Fruit fly (Drosophila melanogaster): ENCODE results near the gene CG31323.
A peak's percentile ranks its signal among the peaks of the same experiment; 100 is the strongest.

Gene CG31323

dm6 chr3R:26172040-26172439 lies 1.4 kb downstream of the CG31323 start (continued):
- no peak for TF ChIP-seq slbo (GFP tag; IDR thresholded peaks at IDR 0.05)
- TF ChIP-seq ATbp (GFP tag; optimal IDR thresholded peaks at IDR 0.05): peak; percentile 3
- TF ChIP-seq vnd (GFP tag; IDR thresholded peaks at IDR 0.05; ENCODE audit: partially characterized antibody): no peak
- no peak for TF ChIP-seq ash1 (GFP tag; optimal IDR thresholded peaks at IDR 0.05)
- TF ChIP-seq schlank (tag; optimal IDR thresholded peaks at IDR 0.05): no peak
- no peak for TF ChIP-seq NFAT (GFP tag; IDR thresholded peaks at IDR 0.05)
- TF ChIP-seq CG9817 (tag; optimal IDR thresholded peaks at IDR 0.05): peak; percentile 18
- TF ChIP-seq MESR4 (GFP tag; optimal IDR thresholded peaks at IDR 0.05): no peak
- no peak for TF ChIP-seq tio (GFP tag; optimal IDR thresholded peaks at IDR 0.05)
- TF ChIP-seq CTCF (GFP tag; optimal IDR thresholded peaks at IDR 0.05): no peak
- TF ChIP-seq shn (GFP tag; optimal IDR thresholded peaks at IDR 0.05): no peak
- peak; percentile 60 for TF ChIP-seq BtbVII (GFP tag; optimal IDR thresholded peaks at IDR 0.05)
- peak; percentile 54 for TF ChIP-seq CG15269 (tag; optimal IDR thresholded peaks at IDR 0.05)
- TF ChIP-seq HHEX (GFP tag; optimal IDR thresholded peaks at IDR 0.05): peak; percentile 65
- peak; percentile 38 for TF ChIP-seq nau (GFP tag; optimal IDR thresholded peaks at IDR 0.05)
- TF ChIP-seq CG7839 (tag; optimal IDR thresholded peaks at IDR 0.05): peak; percentile 72
- peak; percentile 31 for TF ChIP-seq Dip3 (GFP tag; optimal IDR thresholded peaks at IDR 0.05)
- TF ChIP-seq sisA (GFP tag; IDR thresholded peaks at IDR 0.05): no peak
- TF ChIP-seq ftz-f1 (GFP tag; optimal IDR thresholded peaks at IDR 0.05): no peak
- TF ChIP-seq HLHmδ (GFP tag; optimal IDR thresholded peaks at IDR 0.05): no peak
- TF ChIP-seq eyg (GFP tag; optimal IDR thresholded peaks at IDR 0.05): no peak
- TF ChIP-seq ci (GFP tag; IDR thresholded peaks at IDR 0.05): no peak
- no peak for TF ChIP-seq ac (GFP tag; optimal IDR thresholded peaks at IDR 0.05)
- TF ChIP-seq sd (tag; optimal IDR thresholded peaks at IDR 0.05): no peak
- TF ChIP-seq sim (GFP tag; IDR thresholded peaks at IDR 0.05): no peak
- TF ChIP-seq exex (tag; optimal IDR thresholded peaks at IDR 0.05): peak; percentile 31
- TF ChIP-seq maf-S (GFP tag; optimal IDR thresholded peaks at IDR 0.05): no peak
- TF ChIP-seq sc (optimal IDR thresholded peaks at IDR 0.05): no peak
- TF ChIP-seq sc (GFP tag; optimal IDR thresholded peaks at IDR 0.05): no peak
- TF ChIP-seq CG2116 (GFP tag; optimal IDR thresholded peaks at IDR 0.05): no peak
- 0 out of 2 replicates have a peak, but pooled peaks have one; percentile 8 for TF ChIP-seq cas (GFP tag; IDR thresholded peaks at IDR 0.05)
- no peak for TF ChIP-seq CG15479 (GFP tag; optimal IDR thresholded peaks at IDR 0.05)
- TF ChIP-seq Hey (tag; optimal IDR thresholded peaks at IDR 0.05): no peak
- no peak for TF ChIP-seq CG9727 (GFP tag; optimal IDR thresholded peaks at IDR 0.05)
- no peak for TF ChIP-seq inv (GFP tag; IDR thresholded peaks at IDR 0.05; ENCODE audit: partially characterized antibody)
- TF ChIP-seq CG17328 (GFP tag; IDR thresholded peaks at IDR 0.05): no peak
- TF ChIP-seq E2f1 (GFP tag; IDR thresholded peaks at IDR 0.05): 0 out of 2 replicates have a peak, but pooled peaks have one; percentile 41
- TF ChIP-seq Trl (optimal IDR thresholded peaks at IDR 0.05): no peak
- peak; percentile 27 for TF ChIP-seq Trl (GFP tag; optimal IDR thresholded peaks at IDR 0.05)
- TF ChIP-seq CG5953 (GFP tag; IDR thresholded peaks at IDR 0.05): no peak
- TF ChIP-seq C15 (GFP tag; IDR thresholded peaks at IDR 0.05): no peak
- no peak for TF ChIP-seq repo (GFP tag; optimal IDR thresholded peaks at IDR 0.05)
- TF ChIP-seq CG1603 (tag; optimal IDR thresholded peaks at IDR 0.05): peak; percentile 10
- TF ChIP-seq wor (GFP tag; IDR thresholded peaks at IDR 0.05): no peak
- TF ChIP-seq CG17802 (tag; optimal IDR thresholded peaks at IDR 0.05): peak; percentile 4
- TF ChIP-seq CG12104 (GFP tag; optimal IDR thresholded peaks at IDR 0.05): peak; percentile 39
- TF ChIP-seq CG32532 (GFP tag; IDR thresholded peaks at IDR 0.05): peak; percentile 74; the same call in 1 of the 2 replicates
- TF ChIP-seq bowl (GFP tag; IDR thresholded peaks at IDR 0.05): no peak
- peak; percentile 60 for TF ChIP-seq gem (tag; optimal IDR thresholded peaks at IDR 0.05)
- TF ChIP-seq CG34224 (GFP tag; IDR thresholded peaks at IDR 0.05; ENCODE audit: partially characterized antibody): no peak
- TF ChIP-seq CG2120 (GFP tag; optimal IDR thresholded peaks at IDR 0.05): peak; percentile 72
- no peak for TF ChIP-seq HmgZ (tag; optimal IDR thresholded peaks at IDR 0.05)
- TF ChIP-seq CG5245 (GFP tag; optimal IDR thresholded peaks at IDR 0.05): peak; percentile 46
